Worm (Caenorhabditis elegans) whole organism, mixed stage, embryonic: Measurements from ENCODE around the gene msp-38.

Source experiments
- ces-1 ChIP-seq: fragments of 150-350 bp; optimal IDR thresholded peaks from 2 replicates; lab custom pipeline; 2014; ENCODE audit warnings: missing biosample characterization, missing genetic modification reagents, missing genetic modification characterization
- elt-1 ChIP-seq: sonication (generic microtip); optimal IDR thresholded peaks from 2 replicates; lab custom pipeline; 2017; ENCODE audit warnings: missing genetic modification characterization, mild to moderate bottlenecking, missing compliant biosample characterization, antibody characterized with exemption, moderate library complexity, borderline replicate concordance; ENCODE audit not compliant: insufficient read depth
- elt-3 ChIP-seq: fragments of 150-350 bp; optimal IDR thresholded peaks from 2 replicates; lab custom pipeline; 2014; ENCODE audit warnings: missing biosample characterization, missing genetic modification characterization
- ham-2 ChIP-seq: fragments of 200-800 bp; sonication (Bioruptor generic); optimal IDR thresholded peaks from 2 replicates; lab custom pipeline; 2018; ENCODE audit warnings: mild to moderate bottlenecking, missing genetic modification characterization, missing compliant biosample characterization
- lsy-2 ChIP-seq: fragments of 150-350 bp; optimal IDR thresholded peaks from 2 replicates; lab custom pipeline; 2014; ENCODE audit warnings: missing biosample characterization, missing genetic modification characterization
- mep-1 ChIP-seq: fragments of 150-350 bp; optimal IDR thresholded peaks from 2 replicates; lab custom pipeline; 2017; ENCODE audit warnings: missing biosample characterization, missing genetic modification reagents, missing genetic modification characterization, inconsistent platforms
- nhr-237 ChIP-seq: fragments of 150-350 bp; optimal IDR thresholded peaks from 2 replicates; lab custom pipeline; 2014; ENCODE audit warnings: missing biosample characterization, missing genetic modification characterization
- nhr-28 ChIP-seq: fragments of 150-350 bp; optimal IDR thresholded peaks from 2 replicates; lab custom pipeline; 2014; ENCODE audit warnings: missing biosample characterization, missing genetic modification characterization
- snpc-4 ChIP-seq: fragments of 150-350 bp; optimal IDR thresholded peaks from 2 replicates; lab custom pipeline; 2014; ENCODE audit warnings: missing biosample characterization, missing genetic modification characterization
- unc-62 ChIP-seq: fragments of 150-350 bp; optimal IDR thresholded peaks from 2 replicates; lab custom pipeline; 2014; ENCODE audit warnings: missing biosample characterization, missing genetic modification reagents, missing genetic modification characterization
- ztf-11 ChIP-seq: fragments of 150-350 bp; optimal IDR thresholded peaks from 2 replicates; lab custom pipeline; 2014; ENCODE audit warnings: missing biosample characterization, missing genetic modification characterization

- TF ChIP-seq mep-1 (no peak), snpc-4 (no peak), ztf-11 (tag; lab: Kevin White, UChicago) (no peak), elt-3 (tag; lab: Kevin White, UChicago) (no peak), unc-62 (no peak), nhr-28 (no peak), ces-1 (no peak), nhr-237 (tag; lab: Kevin White, UChicago) (no peak), ham-2 (GFP tag; lab: Kevin White, UChicago) (no peak), lsy-2 (tag; lab: Kevin White, UChicago) (no peak), elt-1 (no peak)
Observed at ce11 chrIV:10137804-10138203, 5.7 kb downstream of the msp-38 start, which contains the start of gene K08F4.12.
